Worm (Caenorhabditis elegans): ENCODE measurements around the gene T13F3.4.

DNA sequence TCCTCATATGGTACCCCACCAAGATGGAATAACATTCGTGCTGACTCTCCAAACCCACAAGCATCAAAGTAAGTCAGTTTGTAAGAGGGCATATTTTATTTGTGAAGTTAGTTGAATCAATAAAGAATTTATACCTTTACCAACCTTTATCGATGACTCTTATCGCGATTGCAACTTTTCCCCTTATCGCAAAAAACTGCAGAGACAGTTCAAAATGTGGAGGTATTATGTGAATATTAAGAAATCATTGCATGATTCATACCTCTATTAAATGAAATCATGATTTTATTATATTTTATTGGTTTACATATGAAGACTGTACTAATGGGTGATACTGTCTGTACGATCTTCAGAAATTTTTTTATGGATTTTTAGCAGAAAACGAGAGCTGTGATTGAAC lies 34.2 kb downstream of the T13F3.4 start, which contains the start of gene gst-22:
- TF ChIP-seq him-1 (tag; optimal IDR thresholded peaks at IDR 0.05) (no peak), W03F9.2 (tag; optimal IDR thresholded peaks at IDR 0.05) (no peak)
